Worm (Caenorhabditis elegans) whole organism, mixed stage, embryonic: Measurements from ENCODE around the gene atp-4.

Experiments used
- M03D4.4 ChIP-seq: sonication (generic microtip); optimal IDR thresholded peaks from 2 replicates; lab custom pipeline; 2017; ENCODE audit warnings: mild to moderate bottlenecking, missing genetic modification characterization, missing compliant biosample characterization
- bed-3 ChIP-seq: fragments of 200-800 bp; sonication (Bioruptor generic); optimal IDR thresholded peaks from 3 replicates; lab custom pipeline; 2018; ENCODE audit warnings: mild to moderate bottlenecking, missing genetic modification characterization, moderate library complexity, missing compliant biosample characterization
- ceh-39 ChIP-seq: fragments of 150-350 bp; optimal IDR thresholded peaks from 2 replicates; lab custom pipeline; 2014; ENCODE audit warnings: missing biosample characterization, missing genetic modification characterization
- ceh-43 ChIP-seq: fragments of 200-800 bp; sonication (Bioruptor generic); optimal IDR thresholded peaks from 2 replicates; lab custom pipeline; 2018; ENCODE audit warnings: mild to moderate bottlenecking, missing genetic modification characterization, moderate library complexity, missing compliant biosample characterization
- ceh-83 ChIP-seq: fragments of 200-800 bp; sonication (Bioruptor generic); optimal IDR thresholded peaks from 2 replicates; lab custom pipeline; 2018; ENCODE audit warnings: mild to moderate bottlenecking, missing genetic modification characterization, missing compliant biosample characterization
- ces-1 ChIP-seq: fragments of 150-350 bp; optimal IDR thresholded peaks from 2 replicates; lab custom pipeline; 2014; ENCODE audit warnings: missing biosample characterization, missing genetic modification reagents, missing genetic modification characterization
- cnd-1 ChIP-seq: fragments of 200-800 bp; sonication (Bioruptor generic); optimal IDR thresholded peaks from 2 replicates; lab custom pipeline; 2018; ENCODE audit warnings: mild to moderate bottlenecking, missing genetic modification characterization, missing compliant biosample characterization
- drap-1 ChIP-seq: fragments of 200-800 bp; sonication (Bioruptor generic); optimal IDR thresholded peaks from 3 replicates; lab custom pipeline; 2018; ENCODE audit warnings: mild to moderate bottlenecking, missing genetic modification characterization, missing compliant biosample characterization
- elt-1 ChIP-seq: sonication (generic microtip); optimal IDR thresholded peaks from 2 replicates; lab custom pipeline; 2017; ENCODE audit warnings: missing genetic modification characterization, mild to moderate bottlenecking, missing compliant biosample characterization, antibody characterized with exemption, moderate library complexity, borderline replicate concordance; ENCODE audit not compliant: insufficient read depth
- elt-3 ChIP-seq: fragments of 150-350 bp; optimal IDR thresholded peaks from 2 replicates; lab custom pipeline; 2014; ENCODE audit warnings: missing biosample characterization, missing genetic modification characterization
- ham-2 ChIP-seq: fragments of 200-800 bp; sonication (Bioruptor generic); optimal IDR thresholded peaks from 2 replicates; lab custom pipeline; 2018; ENCODE audit warnings: mild to moderate bottlenecking, missing genetic modification characterization, missing compliant biosample characterization
- hlh-1 ChIP-seq: fragments of 150-350 bp; optimal IDR thresholded peaks from 2 replicates; lab custom pipeline; 2014; ENCODE audit warnings: missing biosample characterization, missing genetic modification reagents, missing genetic modification characterization
- lin-13 ChIP-seq: fragments of 150-350 bp; optimal IDR thresholded peaks from 2 replicates; lab custom pipeline; 2014; ENCODE audit warnings: missing biosample characterization, missing genetic modification characterization
- lin-32 ChIP-seq: fragments of 200-800 bp; sonication (Bioruptor generic); optimal IDR thresholded peaks from 2 replicates; lab custom pipeline; 2018; ENCODE audit warnings: mild to moderate bottlenecking, missing genetic modification characterization, missing compliant biosample characterization
- lsy-2 ChIP-seq: fragments of 150-350 bp; optimal IDR thresholded peaks from 2 replicates; lab custom pipeline; 2014; ENCODE audit warnings: missing biosample characterization, missing genetic modification characterization
- mab-5 ChIP-seq: fragments of 150-350 bp; optimal IDR thresholded peaks from 2 replicates; lab custom pipeline; 2014; ENCODE audit warnings: missing biosample characterization, missing genetic modification characterization
- mls-2 ChIP-seq: sonication (generic microtip); optimal IDR thresholded peaks from 2 replicates; lab custom pipeline; 2016; ENCODE audit warnings: mild to moderate bottlenecking, missing genetic modification characterization, moderate library complexity, missing compliant biosample characterization
- nhr-12 ChIP-seq: fragments of 150-350 bp; optimal IDR thresholded peaks from 2 replicates; lab custom pipeline; 2014; ENCODE audit warnings: missing biosample characterization, missing genetic modification characterization
- nhr-2 ChIP-seq: fragments of 150-350 bp; optimal IDR thresholded peaks from 2 replicates; lab custom pipeline; 2014; ENCODE audit warnings: missing biosample characterization, missing genetic modification characterization
- nhr-237 ChIP-seq: fragments of 150-350 bp; optimal IDR thresholded peaks from 2 replicates; lab custom pipeline; 2014; ENCODE audit warnings: missing biosample characterization, missing genetic modification characterization
- nhr-76 ChIP-seq: sonication (generic microtip); optimal IDR thresholded peaks from 2 replicates; lab custom pipeline; 2017; ENCODE audit warnings: missing biosample characterization, missing genetic modification characterization
- pha-4 ChIP-seq: fragments of 150-350 bp; optimal IDR thresholded peaks from 2 replicates; lab custom pipeline; 2018; ENCODE audit warnings: missing biosample characterization, missing genetic modification reagents, missing genetic modification characterization
- sem-2 ChIP-seq: fragments of 200-800 bp; sonication (Bioruptor generic); optimal IDR thresholded peaks from 2 replicates; lab custom pipeline; 2018; ENCODE audit warnings: mild to moderate bottlenecking, missing genetic modification characterization, missing compliant biosample characterization
- snpc-4 ChIP-seq: fragments of 150-350 bp; optimal IDR thresholded peaks from 2 replicates; lab custom pipeline; 2014; ENCODE audit warnings: missing biosample characterization, missing genetic modification characterization
- tbx-8 ChIP-seq: fragments of 200-800 bp; sonication (Bioruptor generic); optimal IDR thresholded peaks from 2 replicates; lab custom pipeline; 2018; ENCODE audit warnings: mild to moderate bottlenecking, missing genetic modification characterization, moderate library complexity, missing compliant biosample characterization
- unc-120 ChIP-seq: sonication (generic microtip); optimal IDR thresholded peaks from 2 replicates; lab custom pipeline; 2017; ENCODE audit warnings: missing genetic modification characterization, missing compliant biosample characterization; ENCODE audit not compliant: poor library complexity, severe bottlenecking
- unc-39 ChIP-seq: fragments of 150-350 bp; optimal IDR thresholded peaks from 2 replicates; lab custom pipeline; 2014; ENCODE audit warnings: missing biosample characterization, missing genetic modification characterization
- unc-62 ChIP-seq: fragments of 150-350 bp; optimal IDR thresholded peaks from 2 replicates; lab custom pipeline; 2014; ENCODE audit warnings: missing biosample characterization, missing genetic modification reagents, missing genetic modification characterization
- ztf-11 ChIP-seq: fragments of 150-350 bp; optimal IDR thresholded peaks from 2 replicates; lab custom pipeline; 2014; ENCODE audit warnings: missing biosample characterization, missing genetic modification characterization

atp-4 gene

DNA sequence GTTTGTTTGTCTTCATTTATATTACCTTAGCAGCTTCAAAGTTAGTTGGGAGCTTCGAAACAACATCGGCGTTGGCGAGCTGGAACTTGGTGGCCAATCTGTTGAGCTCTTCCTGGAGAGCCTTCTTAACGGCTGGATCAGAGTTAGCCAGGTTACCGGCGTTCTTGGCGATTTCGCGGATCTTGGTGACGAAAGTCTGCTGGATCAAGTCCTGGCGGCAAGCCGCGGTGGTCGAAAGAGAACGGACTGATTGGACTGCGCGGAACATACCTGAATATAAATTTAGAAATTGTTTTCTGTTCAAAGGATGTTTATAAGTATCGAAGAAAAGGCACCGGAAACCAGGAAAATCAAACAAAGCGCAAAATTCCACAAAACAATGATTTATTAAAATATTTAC lies at the start of gene atp-4:
Gene atp-4, minus strand, starts transcription at position 270 of the 400 bp plus-strand sequence.
- TF ChIP-seq cnd-1 (tag; lab: Kevin White, UChicago) (no peak), mls-2 (no peak), elt-3 (tag; lab: Kevin White, UChicago) (no peak), lsy-2 (tag; lab: Kevin White, UChicago) (no peak), tbx-8 (GFP tag; lab: Kevin White, UChicago) (no peak), lin-13 (tag; lab: Kevin White, UChicago) (no peak), nhr-76 (tag; lab: Kevin White, UChicago) (no peak), nhr-2 (no peak), M03D4.4 (no peak), pha-4 (no peak), ces-1 (GFP tag; lab: Kevin White, UChicago) (no peak), elt-1 (tag; lab: Kevin White, UChicago) (no peak), hlh-1 (tag; lab: Kevin White, UChicago) (no peak), ceh-83 (no peak), sem-2 (GFP tag; lab: Kevin White, UChicago) (no peak)

DNA sequence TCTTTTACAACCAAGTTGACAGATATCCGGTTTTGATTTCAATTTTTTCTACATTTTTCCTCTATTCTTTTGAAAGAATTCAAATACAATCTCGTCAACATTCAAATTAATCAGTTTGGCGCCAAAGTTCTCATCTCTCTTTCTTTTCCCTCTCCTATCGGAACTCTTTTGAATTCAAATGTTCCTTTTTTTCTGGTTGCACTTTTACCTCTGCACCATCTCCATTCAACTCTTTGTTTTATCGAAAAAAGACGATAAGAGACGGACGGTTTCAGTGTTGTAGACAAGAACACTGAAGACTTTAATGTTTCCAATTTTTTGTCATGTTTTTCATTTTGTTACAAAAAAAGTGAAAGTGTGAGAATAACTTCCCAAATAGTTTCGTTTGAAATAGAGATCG lies 49.1 kb upstream of the atp-4 start:
- no peak for TF ChIP-seq ceh-43
- no peak for TF ChIP-seq ces-1 (GFP tag; lab: Kevin White, UChicago)
- TF ChIP-seq lin-13 (tag; lab: Kevin White, UChicago): no peak
- no peak for TF ChIP-seq tbx-8 (GFP tag; lab: Kevin White, UChicago)
- TF ChIP-seq nhr-76 (tag; lab: Kevin White, UChicago): no peak
- no peak for TF ChIP-seq drap-1 (GFP tag; lab: Kevin White, UChicago)
- TF ChIP-seq unc-120 (tag; lab: Kevin White, UChicago): no peak
- TF ChIP-seq ceh-39 (tag; lab: Kevin White, UChicago): no peak
- TF ChIP-seq, all 35 proteins: peak for 0

ce11 chrV:6471208-6471607 lies 44.3 kb upstream of the atp-4 start:
- TF ChIP-seq unc-39 (tag; lab: Kevin White, UChicago) (no peak), sem-2 (GFP tag; lab: Kevin White, UChicago) (no peak), elt-1 (tag; lab: Kevin White, UChicago) (peak; percentile 55), ces-1 (GFP tag; lab: Kevin White, UChicago) (peak; percentile 18)

DNA sequence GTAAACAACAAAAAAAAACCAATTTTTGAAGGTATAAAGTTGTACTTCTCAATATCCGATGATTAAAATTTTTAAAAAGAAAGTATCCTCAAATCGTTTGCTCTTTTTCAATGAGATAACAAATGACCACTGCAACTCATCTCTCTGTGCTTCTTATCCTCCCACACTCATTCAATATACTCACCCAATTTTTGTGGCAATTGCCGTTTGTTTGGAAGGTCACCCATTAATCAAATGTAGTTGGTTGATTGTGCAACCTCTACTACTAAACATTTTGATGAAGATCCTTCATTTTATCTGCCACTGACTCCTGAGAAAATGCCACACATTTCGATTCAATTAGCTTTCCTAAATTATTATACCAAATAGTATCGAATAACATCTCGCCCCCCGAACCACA lies 40.8 kb upstream of the atp-4 start:
- TF ChIP-seq hlh-1 (tag; lab: Kevin White, UChicago): no peak
- no peak for TF ChIP-seq elt-3 (tag; lab: Kevin White, UChicago)
- no peak for TF ChIP-seq ceh-83
- TF ChIP-seq ztf-11 (tag; lab: Kevin White, UChicago): no peak
- no peak for TF ChIP-seq nhr-12
- TF ChIP-seq lsy-2 (tag; lab: Kevin White, UChicago): no peak
- no peak for TF ChIP-seq mab-5
- TF ChIP-seq unc-62 (GFP tag; lab: Kevin White, UChicago): no peak

DNA sequence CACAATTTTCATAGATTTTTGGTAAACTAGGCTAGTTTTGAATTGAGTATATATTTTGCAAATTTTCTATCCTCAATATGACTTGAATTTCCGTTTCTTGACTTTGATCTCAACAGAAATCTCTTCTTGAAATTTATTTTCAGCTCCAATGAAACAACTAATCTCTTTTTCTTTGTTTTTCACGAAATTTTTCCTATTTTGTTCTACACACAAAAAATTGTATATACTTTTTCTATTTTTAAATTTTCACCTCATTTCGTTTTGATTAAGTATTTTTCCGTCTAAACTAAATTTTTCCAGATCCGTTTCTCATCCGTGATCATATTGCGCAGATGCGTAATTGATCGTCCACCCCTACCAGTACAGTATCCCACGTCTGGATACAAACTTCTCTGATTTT lies 37.9 kb upstream of the atp-4 start, which contains the start of gene unc-83:
Gene unc-83, plus strand, starts transcription at position 301 of the 400 bp plus-strand sequence.
- TF ChIP-seq snpc-4 (tag; lab: Kevin White, UChicago) (no peak), sem-2 (GFP tag; lab: Kevin White, UChicago) (no peak), elt-3 (tag; lab: Kevin White, UChicago) (no peak), lin-13 (tag; lab: Kevin White, UChicago) (no peak)

DNA sequence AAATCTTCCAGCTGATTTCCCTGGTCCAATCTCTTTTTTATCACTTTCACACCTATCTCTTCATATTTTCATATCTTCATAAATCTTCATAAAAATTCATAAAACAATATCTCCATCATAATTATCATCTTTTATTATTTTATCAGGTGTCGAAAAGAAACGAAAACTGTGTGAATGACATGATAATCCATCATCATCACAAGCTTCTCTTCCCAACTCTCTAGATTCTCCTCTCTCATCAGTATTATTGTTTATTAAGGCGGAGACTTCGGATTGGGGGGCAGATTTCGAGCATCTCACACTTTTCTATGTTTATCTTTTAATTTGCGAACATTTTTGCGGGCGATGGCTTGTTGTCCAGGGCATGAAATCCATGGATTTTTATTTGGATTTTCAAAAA lies 37.3 kb upstream of the atp-4 start:
- TF ChIP-seq unc-62 (GFP tag; lab: Kevin White, UChicago) (peak; percentile 65), lin-32 (no peak)

DNA sequence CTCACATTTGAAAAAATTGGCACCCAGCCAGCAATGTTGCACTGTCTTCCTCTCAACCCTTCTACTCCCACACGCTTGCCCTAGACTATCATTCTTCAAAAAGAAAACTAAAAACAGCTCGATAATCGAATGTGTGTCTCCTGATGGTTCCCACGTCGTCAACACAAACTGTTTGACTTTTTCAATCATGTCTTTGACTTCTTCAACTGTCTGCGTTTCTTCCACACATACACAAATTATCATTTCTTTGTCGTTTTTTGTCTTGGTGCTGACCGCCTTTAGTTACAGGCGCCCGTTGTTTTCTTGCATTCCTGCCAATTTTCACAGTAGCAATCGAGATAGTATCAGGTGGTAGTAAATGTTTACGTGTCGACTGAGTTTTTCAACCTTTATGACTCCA lies 35.7 kb upstream of the atp-4 start:
- TF ChIP-seq tbx-8 (GFP tag; lab: Kevin White, UChicago): no peak
- TF ChIP-seq ceh-43: no peak
- TF ChIP-seq ham-2 (GFP tag; lab: Kevin White, UChicago): no peak
- no peak for TF ChIP-seq bed-3 (GFP tag; lab: Kevin White, UChicago)
- TF ChIP-seq nhr-237 (tag; lab: Kevin White, UChicago): no peak
- TF ChIP-seq elt-3 (tag; lab: Kevin White, UChicago): no peak
- TF ChIP-seq nhr-12: no peak
- TF ChIP-seq, all 35 proteins: peak for 0
